Worm (Caenorhabditis elegans) whole organism, young adult: ENCODE data around the gene C38C6.3.

Experiments
- B0261.1 ChIP-seq: sonication (generic microtip); optimal IDR thresholded peaks from 2 replicates; lab custom pipeline; 2016; ENCODE audit warnings: mild to moderate bottlenecking, missing genetic modification characterization, moderate library complexity, missing compliant biosample characterization
- F10E7.11 ChIP-seq: sonication (generic microtip); optimal IDR thresholded peaks from 2 replicates; lab custom pipeline; 2017; ENCODE audit warnings: mild to moderate bottlenecking, missing genetic modification characterization, moderate library complexity, missing compliant biosample characterization
- F39B2.1 ChIP-seq: fragments of 200-800 bp; sonication (Bioruptor generic); IDR thresholded peaks from 2 replicates; pipeline ENCODE4 v1.3.6; 2022; ENCODE audit warnings: missing genetic modification reagents, missing genetic modification characterization, missing compliant biosample characterization
- K12H6.12 ChIP-seq: fragments of 200-800 bp; sonication (Bioruptor generic); optimal IDR thresholded peaks from 2 replicates; lab custom pipeline; 2018; ENCODE audit warnings: mild to moderate bottlenecking, missing genetic modification characterization, missing compliant biosample characterization
- Y53F4B.3 ChIP-seq: fragments of 200-800 bp; sonication (Bioruptor generic); IDR thresholded peaks from 2 replicates; pipeline ENCODE4 v1.3.6; 2022; ENCODE audit warnings: missing genetic modification reagents, missing genetic modification characterization, missing compliant biosample characterization
- Y53G8AR.9 ChIP-seq: fragments of 200-800 bp; sonication (Bioruptor generic); conservative IDR thresholded peaks from 2 replicates; pipeline ENCODE4 v1.3.6; 2022; ENCODE audit warnings: missing genetic modification reagents, missing genetic modification characterization, missing compliant biosample characterization
- Y67H2A.10 ChIP-seq: fragments of 200-800 bp; sonication (Bioruptor generic); conservative IDR thresholded peaks from 2 replicates; pipeline ENCODE4 v1.3.6; 2022; ENCODE audit warnings: missing genetic modification reagents, missing genetic modification characterization, missing compliant biosample characterization
- Y79H2A.3 ChIP-seq: fragments of 200-800 bp; sonication (Bioruptor generic); conservative IDR thresholded peaks from 2 replicates; pipeline ENCODE4 v1.3.6; 2022; ENCODE audit warnings: missing genetic modification reagents, missing genetic modification characterization, missing compliant biosample characterization
- aptf-2 ChIP-seq: fragments of 200-800 bp; sonication (Bioruptor generic); conservative IDR thresholded peaks from 2 replicates; pipeline ENCODE4 v1.3.6; 2022; ENCODE audit warnings: missing genetic modification reagents, missing genetic modification characterization, missing compliant biosample characterization
- aptf-3 ChIP-seq: fragments of 200-800 bp; sonication (Bioruptor generic); IDR thresholded peaks from 2 replicates; pipeline ENCODE4 v1.3.6; 2022; ENCODE audit warnings: missing genetic modification characterization, missing compliant biosample characterization
- atf-7 ChIP-seq: sonication (generic microtip); optimal IDR thresholded peaks from 2 replicates; lab custom pipeline; 2017; ENCODE audit warnings: mild to moderate bottlenecking, missing genetic modification characterization, missing compliant biosample characterization
- bed-1 ChIP-seq: fragments of 200-800 bp; sonication (Bioruptor generic); IDR thresholded peaks from 2 replicates; pipeline ENCODE4 v1.3.6; 2022; ENCODE audit warnings: missing genetic modification reagents, missing genetic modification characterization, missing compliant biosample characterization
- ccch-3 ChIP-seq: fragments of 200-800 bp; sonication (Bioruptor generic); optimal IDR thresholded peaks from 2 replicates; lab custom pipeline; 2018; ENCODE audit warnings: mild to moderate bottlenecking, missing genetic modification characterization, missing compliant biosample characterization
- cebp-2 ChIP-seq: fragments of 200-800 bp; sonication (Bioruptor generic); IDR thresholded peaks from 2 replicates; pipeline ENCODE4 v1.3.6; 2022; ENCODE audit warnings: missing genetic modification characterization, missing compliant biosample characterization
- dox-1 ChIP-seq: fragments of 200-800 bp; sonication (Bioruptor generic); IDR thresholded peaks from 2 replicates; pipeline ENCODE4 v1.3.6; 2022; ENCODE audit warnings: missing genetic modification reagents, missing genetic modification characterization, missing compliant biosample characterization
- dpl-1 ChIP-seq: fragments of 150-350 bp; optimal IDR thresholded peaks from 2 replicates; lab custom pipeline; 2014; ENCODE audit warnings: missing biosample characterization, missing genetic modification reagents, missing genetic modification characterization
- efl-1 ChIP-seq: fragments of 150-350 bp; optimal IDR thresholded peaks from 2 replicates; lab custom pipeline; 2014; ENCODE audit warnings: missing biosample characterization, missing genetic modification reagents, missing genetic modification characterization
- gei-17 ChIP-seq: fragments of 200-800 bp; sonication (Bioruptor generic); optimal IDR thresholded peaks from 2 replicates; lab custom pipeline; 2018; ENCODE audit warnings: mild to moderate bottlenecking, missing genetic modification characterization, missing compliant biosample characterization
- hmg-1.2 ChIP-seq: fragments of 200-800 bp; sonication (Bioruptor generic); IDR thresholded peaks from 2 replicates; pipeline ENCODE4 v1.3.6; 2022; ENCODE audit warnings: missing genetic modification reagents, missing genetic modification characterization, missing compliant biosample characterization
- hmg-20 ChIP-seq: fragments of 200-800 bp; sonication (Bioruptor generic); IDR thresholded peaks from 2 replicates; pipeline ENCODE4 v1.3.6; 2022; ENCODE audit warnings: missing genetic modification reagents, missing genetic modification characterization, missing compliant biosample characterization
- let-526 ChIP-seq: fragments of 200-800 bp; sonication (Bioruptor generic); IDR thresholded peaks from 2 replicates; pipeline ENCODE4 v1.3.6; 2022; ENCODE audit warnings: missing genetic modification reagents, missing genetic modification characterization, missing compliant biosample characterization
- lin-35 ChIP-seq, 3 experiments: fragments of 150-350 bp in 2 of 3; sonication (generic microtip) in 1 of 3; optimal IDR thresholded peaks; 2 replicates each; lab custom pipeline; 2014 to 2018; ENCODE audit warnings: missing biosample characterization in 3 of 3, missing genetic modification characterization in 3 of 3, missing genetic modification reagents in 3 of 3
- lin-54 ChIP-seq: fragments of 200-800 bp; sonication (Bioruptor generic); optimal IDR thresholded peaks from 2 replicates; lab custom pipeline; 2018; ENCODE audit warnings: mild to moderate bottlenecking, missing genetic modification characterization, missing compliant biosample characterization
- lir-1 ChIP-seq: fragments of 200-800 bp; sonication (Bioruptor generic); conservative IDR thresholded peaks from 2 replicates; pipeline ENCODE4 v1.3.6; 2022; ENCODE audit warnings: missing genetic modification reagents, missing genetic modification characterization, missing compliant biosample characterization
- madf-10 ChIP-seq: sonication (generic microtip); optimal IDR thresholded peaks from 2 replicates; lab custom pipeline; 2016; ENCODE audit warnings: mild to moderate bottlenecking, missing genetic modification characterization, missing compliant biosample characterization
- mxl-1 ChIP-seq: sonication (generic microtip); optimal IDR thresholded peaks from 2 replicates; lab custom pipeline; 2016; ENCODE audit warnings: missing genetic modification characterization, missing compliant biosample characterization
- nfya-2 ChIP-seq: fragments of 200-800 bp; sonication (Bioruptor generic); IDR thresholded peaks from 2 replicates; pipeline ENCODE4 v1.3.6; 2022; ENCODE audit warnings: missing genetic modification reagents, missing genetic modification characterization, missing compliant biosample characterization
- nhr-120 ChIP-seq: fragments of 200-800 bp; sonication (Bioruptor generic); IDR thresholded peaks from 2 replicates; pipeline ENCODE4 v1.3.6; 2022; ENCODE audit warnings: missing genetic modification characterization, missing compliant biosample characterization
- nhr-27 ChIP-seq: fragments of 200-800 bp; sonication (Bioruptor generic); optimal IDR thresholded peaks from 2 replicates; lab custom pipeline; 2018; ENCODE audit warnings: mild to moderate bottlenecking, missing genetic modification characterization, moderate library complexity, missing compliant biosample characterization
- pha-4 ChIP-seq: fragments of 150-350 bp; sonication (generic microtip); optimal IDR thresholded peaks from 2 replicates; lab custom pipeline; 2014; ENCODE audit warnings: missing biosample characterization, missing genetic modification reagents, missing genetic modification characterization
- rec-8 ChIP-seq, 2 experiments: sonication (generic microtip); optimal IDR thresholded peaks; 2 replicates each; lab custom pipeline; 2016; ENCODE audit warnings: mild to moderate bottlenecking in 2 of 2, missing genetic modification characterization in 2 of 2, missing genetic modification reagents in 2 of 2, missing genotype in 2 of 2, missing biosample characterization in 1 of 2, missing compliant biosample characterization in 1 of 2, moderate library complexity in 1 of 2
- snpc-4 ChIP-seq, 5 experiments: fragments of 150-350 bp in 1 of 5; sonication (generic microtip) in 4 of 5; optimal IDR thresholded peaks; 2 replicates each; lab custom pipeline; 2014 to 2018; ENCODE audit warnings: missing genetic modification characterization in 5 of 5, missing biosample characterization in 3 of 5, antibody characterized with exemption in 2 of 5, mild to moderate bottlenecking in 2 of 5, missing compliant biosample characterization in 2 of 5, missing genotype in 2 of 5, moderate library complexity in 2 of 5, missing genetic modification reagents in 1 of 5
- somi-1 ChIP-seq: fragments of 200-800 bp; sonication (Bioruptor generic); optimal IDR thresholded peaks from 2 replicates; lab custom pipeline; 2018; ENCODE audit warnings: mild to moderate bottlenecking, missing genetic modification characterization, missing compliant biosample characterization
- zfh-2 ChIP-seq: fragments of 200-800 bp; sonication (Bioruptor generic); conservative IDR thresholded peaks from 2 replicates; pipeline ENCODE4 v1.3.6; 2022; ENCODE audit warnings: missing genetic modification reagents, missing genetic modification characterization, missing compliant biosample characterization
- ztf-22 ChIP-seq: fragments of 200-800 bp; sonication (Bioruptor generic); optimal IDR thresholded peaks from 2 replicates; lab custom pipeline; 2018; ENCODE audit warnings: mild to moderate bottlenecking, missing genetic modification characterization, moderate library complexity, missing compliant biosample characterization
- ztf-26 ChIP-seq: sonication (generic microtip); optimal IDR thresholded peaks from 2 replicates; lab custom pipeline; 2017; ENCODE audit warnings: missing genetic modification characterization, missing compliant biosample characterization
- ztf-28 ChIP-seq: fragments of 200-800 bp; sonication (Bioruptor generic); IDR thresholded peaks from 2 replicates; pipeline ENCODE4 v1.3.6; 2022; ENCODE audit warnings: missing genetic modification reagents, missing genetic modification characterization, missing compliant biosample characterization

Gene C38C6.3

ce11 chrII:14672095-14672494, 39.2 kb downstream of the C38C6.3 start:
- TF ChIP-seq Y67H2A.10 (GFP tag; lab: Robert Waterston, UW) = no peak
- TF ChIP-seq snpc-4 (GFP tag; optimal IDR thresholded peaks at IDR 0.05; lab: Kevin White, UChicago) = no peak
- TF ChIP-seq snpc-4 (tag; optimal IDR thresholded peaks at IDR 0.05; lab: Kevin White, UChicago) = no peak
- TF ChIP-seq nhr-120 (GFP tag; lab: Robert Waterston, UW) = no peak
- TF ChIP-seq rec-8 (tag; optimal IDR thresholded peaks at IDR 0.05; lab: Kevin White, UChicago) = no peak
- no peak for TF ChIP-seq cebp-2 (GFP tag; lab: Robert Waterston, UW)
- TF ChIP-seq zfh-2 (GFP tag; lab: Robert Waterston, UW) = no peak
- TF ChIP-seq dox-1 (GFP tag; lab: Robert Waterston, UW) = no peak
- TF ChIP-seq pha-4 (tag; lab: Kevin White, UChicago) = no peak
- TF ChIP-seq ztf-26 (tag; lab: Kevin White, UChicago) = no peak
- TF ChIP-seq F10E7.11 (tag; lab: Kevin White, UChicago) = no peak
- no peak for TF ChIP-seq lir-1
- TF ChIP-seq K12H6.12 = no peak
- no peak for TF ChIP-seq efl-1 (GFP tag; lab: Kevin White, UChicago)
- TF ChIP-seq hmg-20 = no peak
- TF ChIP-seq hmg-1.2 (GFP tag; lab: Robert Waterston, UW) = no peak
- TF ChIP-seq aptf-3 = no peak
- no peak for TF ChIP-seq dpl-1 (GFP tag; lab: Kevin White, UChicago)

ce11 chrII:14673636-14674035, 40.7 kb downstream of the C38C6.3 start:
- TF ChIP-seq nhr-120 (GFP tag; lab: Robert Waterston, UW) = no peak
- no peak for TF ChIP-seq dpl-1 (GFP tag; lab: Kevin White, UChicago)
- TF ChIP-seq bed-1 (GFP tag; lab: Robert Waterston, UW) = no peak
- no peak for TF ChIP-seq ztf-22 (GFP tag; lab: Kevin White, UChicago)
- no peak for TF ChIP-seq hmg-1.2 (GFP tag; lab: Robert Waterston, UW)
- TF ChIP-seq hmg-20 = no peak
- TF ChIP-seq nfya-2 (GFP tag; lab: Robert Waterston, UW) = no peak
- no peak for TF ChIP-seq F39B2.1 (GFP tag; lab: Robert Waterston, UW)
- no peak for TF ChIP-seq Y53F4B.3
- TF ChIP-seq Y67H2A.10 (GFP tag; lab: Robert Waterston, UW) = no peak
- no peak for TF ChIP-seq somi-1 (GFP tag; lab: Kevin White, UChicago)
- no peak for TF ChIP-seq mxl-1
- TF ChIP-seq ztf-28 = no peak
- no peak for TF ChIP-seq aptf-2

ce11 chrII:14678157-14678556, 45.2 kb downstream of the C38C6.3 start, which contains the start of gene hhat-1:
hhat-1 (plus strand) TSS chrII:14678457.
- no peak for TF ChIP-seq Y79H2A.3 (GFP tag; lab: Robert Waterston, UW)
- no peak for TF ChIP-seq B0261.1 (tag; lab: Kevin White, UChicago)
- TF ChIP-seq Y53G8AR.9 = no peak
- no peak for TF ChIP-seq nhr-27 (tag; lab: Kevin White, UChicago)
- no peak for TF ChIP-seq hmg-20
- no peak for TF ChIP-seq lin-54 (GFP tag; lab: Kevin White, UChicago)
- no peak for TF ChIP-seq dox-1 (GFP tag; lab: Robert Waterston, UW)
- TF ChIP-seq madf-10 = no peak
- no peak for TF ChIP-seq gei-17 (GFP tag; lab: Kevin White, UChicago)
- no peak for TF ChIP-seq let-526 (GFP tag; lab: Robert Waterston, UW)
- no peak for TF ChIP-seq atf-7 (tag; lab: Kevin White, UChicago)
- TF ChIP-seq ccch-3 (GFP tag; lab: Kevin White, UChicago) = no peak
- TF ChIP-seq lin-35 (GFP tag; optimal IDR thresholded peaks at IDR 0.05; lab: Kevin White, UChicago) = no peak
